Fruit fly (Drosophila melanogaster) whole organism, pupa: Measurements from ENCODE around the gene GluRS-m.

Experiments
- CG14655 ChIP-seq: fragments of 200-800 bp; sonication (Bioruptor generic); optimal IDR thresholded peaks from 3 replicates; lab custom pipeline; 2017; ENCODE audit warnings: mild to moderate bottlenecking, missing biosample characterization, missing genetic modification reagents, missing genetic modification characterization
- CG15710 ChIP-seq: fragments of 200-800 bp; sonication (Bioruptor generic); optimal IDR thresholded peaks from 2 replicates; lab custom pipeline; 2018; ENCODE audit warnings: missing biosample characterization, mild to moderate bottlenecking, missing genetic modification characterization, moderate library complexity
- CG17806 ChIP-seq: fragments of 200-800 bp; sonication (Bioruptor generic); optimal IDR thresholded peaks from 2 replicates; lab custom pipeline; 2018; ENCODE audit warnings: missing biosample characterization, mild to moderate bottlenecking, missing genetic modification characterization, moderate library complexity
- CG34367 ChIP-seq: fragments of 200-800 bp; sonication (Bioruptor generic); optimal IDR thresholded peaks from 2 replicates; lab custom pipeline; 2018; ENCODE audit warnings: missing biosample characterization, mild to moderate bottlenecking, missing genetic modification characterization
- CG4496 ChIP-seq: fragments of 200-800 bp; sonication (Bioruptor generic); IDR thresholded peaks from 3 replicates; pipeline ENCODE4 v1.3.6; 2022; ENCODE audit warnings: missing biosample characterization, missing genetic modification characterization
- CG8159 ChIP-seq: fragments of 200-800 bp; sonication (Bioruptor generic); optimal IDR thresholded peaks from 3 replicates; lab custom pipeline; 2018; ENCODE audit warnings: missing biosample characterization, mild to moderate bottlenecking, missing genetic modification characterization, moderate library complexity
- CG9948 ChIP-seq: fragments of 200-800 bp; sonication (Bioruptor generic); optimal IDR thresholded peaks from 2 replicates; lab custom pipeline; 2018; ENCODE audit warnings: missing biosample characterization, mild to moderate bottlenecking, missing genetic modification characterization, moderate library complexity
- EcR ChIP-seq: fragments of 200-800 bp; sonication (Bioruptor generic); optimal IDR thresholded peaks from 3 replicates; lab custom pipeline; 2019; ENCODE audit warnings: missing biosample characterization, missing genetic modification characterization, mild to moderate bottlenecking, moderate library complexity, missing genetic modification reagents
- Ets98B ChIP-seq: fragments of 200-800 bp; sonication (Bioruptor generic); IDR thresholded peaks from 2 replicates; pipeline ENCODE4 v1.3.6; 2022; ENCODE audit warnings: missing biosample characterization, missing genetic modification characterization
- Pif1A ChIP-seq: fragments of 200-800 bp; sonication (Bioruptor generic); optimal IDR thresholded peaks from 3 replicates; lab custom pipeline; 2016; ENCODE audit warnings: missing biosample characterization, missing genetic modification characterization
- Pif1B ChIP-seq: fragments of 200-800 bp; sonication (Bioruptor generic); optimal IDR thresholded peaks from 3 replicates; lab custom pipeline; 2016; ENCODE audit warnings: missing biosample characterization, missing genetic modification characterization
- fd96Ca ChIP-seq: fragments of 200-800 bp; sonication (Bioruptor generic); IDR thresholded peaks from 3 replicates; pipeline ENCODE4 v1.3.6; 2022; ENCODE audit warnings: missing biosample characterization, missing genetic modification characterization
- gl ChIP-seq: fragments of 200-800 bp; sonication (Bioruptor generic); optimal IDR thresholded peaks from 2 replicates; lab custom pipeline; 2018; ENCODE audit warnings: missing biosample characterization, mild to moderate bottlenecking, missing genetic modification characterization

DNA sequence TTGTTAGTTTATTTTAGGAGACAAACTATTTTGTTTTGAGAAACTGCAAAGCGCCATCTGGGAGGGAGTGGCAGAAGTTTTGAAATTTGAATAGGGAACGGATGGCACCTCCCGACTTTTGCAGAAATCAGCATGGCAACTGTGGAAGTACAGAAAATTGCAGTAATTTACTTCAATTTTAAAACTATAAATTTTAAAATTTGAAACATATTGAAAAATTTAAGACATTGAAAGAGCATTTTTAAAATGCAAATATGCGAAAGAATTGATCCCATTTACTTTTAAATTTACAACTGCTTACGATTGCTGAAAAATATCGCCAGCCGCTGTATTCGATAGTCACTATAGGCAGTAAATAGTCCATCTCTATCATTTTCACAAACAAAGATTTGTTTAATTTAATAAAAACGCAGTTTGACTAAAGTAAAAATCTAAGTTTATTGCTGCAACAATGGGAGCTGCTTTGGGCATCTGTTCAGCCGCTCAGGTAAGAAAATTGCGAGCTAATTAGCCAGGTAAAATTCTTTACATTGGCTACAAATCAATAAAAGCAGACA is 4.5 kb downstream of the GluRS-m start, which contains the start of gene Serinc:
- TF ChIP-seq CG4496 (no peak), CG8159 (tag; lab: Kevin White, UChicago) (no peak), CG34367 (tag; lab: Kevin White, UChicago) (no peak), CG15710 (tag; lab: Kevin White, UChicago) (no peak), fd96Ca (GFP tag; lab: Robert Waterston, UW) (no peak), gl (no peak), Pif1B (GFP tag; lab: Kevin White, UChicago) (no peak), CG9948 (tag; lab: Kevin White, UChicago) (no peak), Ets98B (GFP tag; lab: Robert Waterston, UW) (no peak), CG14655 (GFP tag; lab: Kevin White, UChicago) (no peak), Pif1A (GFP tag; lab: Kevin White, UChicago) (no peak), EcR (GFP tag; lab: Kevin White, UChicago) (no peak), CG17806 (tag; lab: Kevin White, UChicago) (no peak)
